Worm (Caenorhabditis elegans): ENCODE results near the gene srx-7.

- TF ChIP-seq madf-10 (tag; optimal IDR thresholded peaks at IDR 0.05), result no peak
- TF ChIP-seq K12H6.12 (tag; optimal IDR thresholded peaks at IDR 0.05), result no peak
- no peak for TF ChIP-seq lin-54 (GFP tag; optimal IDR thresholded peaks at IDR 0.05)
- TF ChIP-seq ztf-22 (GFP tag; optimal IDR thresholded peaks at IDR 0.05), result no peak
- TF ChIP-seq die-1 (tag; optimal IDR thresholded peaks at IDR 0.05), result no peak
- no peak for TF ChIP-seq gei-17 (GFP tag; optimal IDR thresholded peaks at IDR 0.05)
- no peak for TF ChIP-seq ztf-3 (GFP tag; optimal IDR thresholded peaks at IDR 0.05)
- no peak for TF ChIP-seq ztf-28 (GFP tag; IDR thresholded peaks at IDR 0.05)
- TF ChIP-seq dox-1 (GFP tag; IDR thresholded peaks at IDR 0.05), result no peak
- no peak for TF ChIP-seq lsy-27 (tag; optimal IDR thresholded peaks at IDR 0.05; ENCODE audit: borderline replicate concordance, insufficient read depth)
- no peak for TF ChIP-seq D2030.7 (GFP tag; IDR thresholded peaks at IDR 0.05)
- no peak for TF ChIP-seq sptf-2 (GFP tag; optimal IDR thresholded peaks at IDR 0.05)
Observed at ce11 chrV:604105-604504, 44.1 kb downstream of the srx-7 start, which contains the start of gene srlf-37.
